Fruit fly (Drosophila melanogaster) whole organism, adult: ENCODE results near the gene Gga.

Experiments
- CG11617 ChIP-seq: fragments of 200-800 bp; sonication (Bioruptor generic); optimal IDR thresholded peaks from 2 replicates; lab custom pipeline; 2017; ENCODE audit warnings: mild to moderate bottlenecking, missing biosample characterization, missing genetic modification reagents, missing genetic modification characterization
- CG12768 ChIP-seq: fragments of 200-800 bp; sonication (Bioruptor generic); optimal IDR thresholded peaks from 2 replicates; lab custom pipeline; 2017; ENCODE audit warnings: missing biosample characterization, missing genetic modification characterization, mild to moderate bottlenecking, moderate library complexity, missing genetic modification reagents
- CG5204 ChIP-seq: fragments of 200-800 bp; sonication (Bioruptor generic); optimal IDR thresholded peaks from 2 replicates; lab custom pipeline; 2016; ENCODE audit warnings: missing biosample characterization, missing genetic modification characterization
- CG7045 ChIP-seq: fragments of 200-800 bp; sonication (Bioruptor generic); optimal IDR thresholded peaks from 2 replicates; lab custom pipeline; 2017; ENCODE audit warnings: missing biosample characterization, mild to moderate bottlenecking, missing genetic modification characterization
- CG7101 ChIP-seq: fragments of 200-800 bp; sonication (Bioruptor generic); optimal IDR thresholded peaks from 2 replicates; lab custom pipeline; 2018; ENCODE audit warnings: missing biosample characterization, mild to moderate bottlenecking, missing genetic modification characterization, moderate library complexity
- Crg-1 ChIP-seq: fragments of 200-800 bp; sonication (Bioruptor generic); optimal IDR thresholded peaks from 2 replicates; lab custom pipeline; 2016; ENCODE audit warnings: missing biosample characterization, missing genetic modification characterization
- Hr96 ChIP-seq: fragments of 200-800 bp; sonication (Bioruptor generic); optimal IDR thresholded peaks from 2 replicates; lab custom pipeline; 2016; ENCODE audit warnings: missing biosample characterization, missing genetic modification characterization
- Mnt ChIP-seq: fragments of 200-800 bp; sonication (Bioruptor generic); optimal IDR thresholded peaks from 2 replicates; lab custom pipeline; 2016; ENCODE audit warnings: missing biosample characterization, mild to moderate bottlenecking, missing genetic modification characterization
- cic ChIP-seq: fragments of 200-800 bp; sonication (Bioruptor generic); optimal IDR thresholded peaks from 2 replicates; lab custom pipeline; 2017; ENCODE audit warnings: missing biosample characterization, mild to moderate bottlenecking, missing genetic modification characterization, moderate library complexity
- cnc ChIP-seq, 2 experiments: fragments of >200 bp; optimal IDR thresholded peaks; 2 replicates each; lab custom pipeline; 2017
- kay ChIP-seq: fragments of 200-800 bp; sonication (Bioruptor generic); peaks from one replicate; lab custom pipeline; 2016; ENCODE audit warnings: missing biosample characterization, missing genetic modification characterization, borderline replicate concordance
- pad ChIP-seq: fragments of 200-800 bp; sonication (Bioruptor generic); optimal IDR thresholded peaks from 3 replicates; lab custom pipeline; 2017; ENCODE audit warnings: missing biosample characterization, missing genetic modification characterization, mild to moderate bottlenecking, moderate library complexity, missing genetic modification reagents

- TF ChIP-seq pad (GFP tag; lab: Kevin White, UChicago) (peak; percentile 82), cic (GFP tag; lab: Kevin White, UChicago) (peak; percentile 9), Mnt (peak; percentile 88), CG7101 (tag; lab: Kevin White, UChicago) (peak; percentile 95), Crg-1 (GFP tag; lab: Kevin White, UChicago) (peak; percentile 93), cnc (optimal IDR thresholded peaks at IDR 0.05; lab: Kevin White, UChicago) (no peak), CG5204 (peak; percentile 82), CG12768 (peak; percentile 90), CG11617 (GFP tag; lab: Kevin White, UChicago) (peak; percentile 92), Hr96 (GFP tag; lab: Kevin White, UChicago) (peak; percentile 91), kay (no peak), CG7045 (peak; percentile 84)
These were observed 47.1 kb upstream of the Gga start for dm6 chrX:9553545-9554320.
